Worm (Caenorhabditis elegans): ENCODE results near the gene F28F5.4.

F28F5.4 gene

DNA sequence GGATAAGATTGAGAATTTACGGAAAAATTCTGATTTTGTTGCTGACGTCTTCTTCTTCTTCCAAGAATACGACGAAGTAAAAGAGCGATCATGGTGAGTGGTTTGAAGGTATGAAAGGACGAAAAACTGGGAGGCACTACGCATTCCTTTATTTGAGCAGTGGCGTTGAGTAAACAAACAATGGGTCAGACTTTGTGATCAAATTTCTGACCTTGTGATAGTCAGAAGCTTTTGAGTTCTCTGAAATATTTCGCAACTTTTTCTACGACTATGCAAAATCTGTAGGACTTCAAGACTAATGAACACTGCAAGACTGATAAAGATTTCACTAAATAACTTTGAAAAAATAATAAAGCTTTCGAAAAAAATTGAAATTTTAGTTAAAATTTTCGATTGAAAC, at the start of gene F28F5.4:
TSS of gene F28F5.4 (minus strand) at position 104 of the 400 bp plus-strand sequence.
- peak; percentile 72 for TF ChIP-seq pha-4 (tag; optimal IDR thresholded peaks at IDR 0.05)
- TF ChIP-seq mdl-1 (tag; optimal IDR thresholded peaks at IDR 0.05) = no peak
- TF ChIP-seq elt-2 (tag; optimal IDR thresholded peaks at IDR 0.05) = peak; percentile 28

DNA sequence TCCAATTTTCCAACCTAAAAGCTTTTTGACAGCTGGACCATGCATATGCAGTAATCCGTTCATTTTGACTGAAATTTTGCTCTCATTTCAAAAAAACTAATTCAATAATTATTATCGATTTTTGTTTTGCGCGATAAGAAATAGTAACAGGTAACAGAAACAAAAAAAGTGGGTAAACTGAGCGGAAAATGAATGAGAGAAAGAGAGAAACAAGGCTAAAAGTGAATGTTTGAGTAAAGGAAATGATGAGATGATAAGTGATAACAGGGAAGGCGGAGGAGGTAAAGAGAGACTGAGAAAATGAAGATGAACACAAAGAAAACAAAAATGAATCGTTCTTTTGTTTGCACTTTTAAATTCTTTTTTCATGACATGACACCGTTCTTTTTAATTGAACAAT, 47.1 kb upstream of the F28F5.4 start, which contains the start of gene sma-3:
TSS of gene sma-3 (minus strand) at position 68 of the 400 bp plus-strand sequence.
- TF ChIP-seq ceh-82 (tag; optimal IDR thresholded peaks at IDR 0.05) (no peak), nhr-67 (tag; optimal IDR thresholded peaks at IDR 0.05) (no peak), daf-12 (tag; optimal IDR thresholded peaks at IDR 0.05) (no peak), snpc-4 (tag; optimal IDR thresholded peaks at IDR 0.05) (no peak), nhr-76 (tag; optimal IDR thresholded peaks at IDR 0.05) (no peak), fkh-10 (GFP tag; optimal IDR thresholded peaks at IDR 0.05) (no peak), ceh-16 (tag; optimal IDR thresholded peaks at IDR 0.05) (no peak), elt-2 (tag; optimal IDR thresholded peaks at IDR 0.05) (peak; percentile 73), lin-15B (tag; optimal IDR thresholded peaks at IDR 0.05) (no peak), nhr-77 (tag; optimal IDR thresholded peaks at IDR 0.05) (no peak), nhr-12 (tag; optimal IDR thresholded peaks at IDR 0.05) (no peak), ztf-11 (tag; optimal IDR thresholded peaks at IDR 0.05) (no peak), elt-3 (tag; optimal IDR thresholded peaks at IDR 0.05) (peak in 2 of 3 experiments; percentile 47 to 50), nhr-23 (tag; optimal IDR thresholded peaks at IDR 0.05) (peak; percentile 15), aly-2 (tag; optimal IDR thresholded peaks at IDR 0.05) (no peak), skn-1 (tag; optimal IDR thresholded peaks at IDR 0.05) (no peak), egl-27 (tag; optimal IDR thresholded peaks at IDR 0.05) (no peak), nfya-1 (tag; optimal IDR thresholded peaks at IDR 0.05; ENCODE audit: insufficient read depth) (peak; percentile 21), sea-2 (GFP tag; optimal IDR thresholded peaks at IDR 0.05) (no peak), lin-39 (tag; optimal IDR thresholded peaks at IDR 0.05) (no peak), nhr-25 (tag; optimal IDR thresholded peaks at IDR 0.05) (no peak), fos-1 (tag; optimal IDR thresholded peaks at IDR 0.05) (no peak), tbx-2 (tag; optimal IDR thresholded peaks at IDR 0.05) (no peak), ama-1 (optimal IDR thresholded peaks at IDR 0.05) (no peak), nhr-237 (tag; optimal IDR thresholded peaks at IDR 0.05) (no peak), fkh-2 (tag; optimal IDR thresholded peaks at IDR 0.05) (no peak), hmg-11 (tag; optimal IDR thresholded peaks at IDR 0.05) (no peak), pha-4 (tag; optimal IDR thresholded peaks at IDR 0.05) (peak; percentile 75), nhr-11 (tag; optimal IDR thresholded peaks at IDR 0.05) (no peak), unc-62 (GFP tag; optimal IDR thresholded peaks at IDR 0.05) (no peak), jun-1 (tag; optimal IDR thresholded peaks at IDR 0.05) (no peak), unc-39 (tag; optimal IDR thresholded peaks at IDR 0.05) (no peak), ceh-9 (tag; optimal IDR thresholded peaks at IDR 0.05) (no peak), ceh-28 (tag; optimal IDR thresholded peaks at IDR 0.05) (peak; percentile 69), zag-1 (tag; optimal IDR thresholded peaks at IDR 0.05) (no peak), mdl-1 (tag; optimal IDR thresholded peaks at IDR 0.05) (no peak), ztf-4 (tag; optimal IDR thresholded peaks at IDR 0.05) (no peak), mml-1 (tag; optimal IDR thresholded peaks at IDR 0.05) (no peak), eor-1 (tag; optimal IDR thresholded peaks at IDR 0.05) (no peak), ZK546.5 (tag; optimal IDR thresholded peaks at IDR 0.05) (no peak), nhr-28 (tag; optimal IDR thresholded peaks at IDR 0.05) (no peak), pqm-1 (tag; optimal IDR thresholded peaks at IDR 0.05) (peak; percentile 60), elt-1 (tag; optimal IDR thresholded peaks at IDR 0.05) (no peak), egl-5 (tag; optimal IDR thresholded peaks at IDR 0.05) (no peak), R02D3.7 (tag; optimal IDR thresholded peaks at IDR 0.05) (no peak), nhr-43 (tag; optimal IDR thresholded peaks at IDR 0.05; ENCODE audit: poor library complexity, severe bottlenecking) (no peak), lsy-12 (tag; optimal IDR thresholded peaks at IDR 0.05) (no peak)
